Fruit fly (Drosophila melanogaster) whole organism, embryonic: ENCODE measurements around the gene CG10214.

Experiments used
- Atf6 ChIP-seq: fragments of 200-800 bp; sonication (Bioruptor generic); IDR thresholded peaks from 2 replicates; pipeline ENCODE4 v1.3.6; 2022; ENCODE audit warnings: missing biosample characterization, missing genetic modification characterization
- Bteb2 ChIP-seq: fragments of 200-800 bp; sonication (Bioruptor generic); optimal IDR thresholded peaks from 2 replicates; lab custom pipeline; 2016; ENCODE audit warnings: missing biosample characterization, missing genetic modification characterization
- CG1024 ChIP-seq: fragments of 200-800 bp; sonication (Bioruptor generic); IDR thresholded peaks from 2 replicates; pipeline ENCODE4 v1.3.6; 2022; ENCODE audit warnings: missing biosample characterization, missing genetic modification characterization
- CG11093 ChIP-seq: fragments of 200-800 bp; sonication (Bioruptor generic); IDR thresholded peaks from 3 replicates; pipeline ENCODE4 v1.3.6; 2022; ENCODE audit warnings: missing biosample characterization, missing genetic modification characterization
- CG12219 ChIP-seq: fragments of 200-800 bp; sonication (Bioruptor generic); optimal IDR thresholded peaks from 3 replicates; lab custom pipeline; 2018; ENCODE audit warnings: missing biosample characterization, mild to moderate bottlenecking, missing genetic modification characterization
- CG12236 ChIP-seq: fragments of 200-800 bp; sonication (Bioruptor generic); optimal IDR thresholded peaks from 2 replicates; lab custom pipeline; 2016; ENCODE audit warnings: missing biosample characterization, missing genetic modification characterization
- CG12659 ChIP-seq: fragments of 200-800 bp; sonication (Bioruptor generic); optimal IDR thresholded peaks from 3 replicates; lab custom pipeline; 2017; ENCODE audit warnings: mild to moderate bottlenecking, missing biosample characterization, missing genetic modification reagents, missing genetic modification characterization
- CG14441 ChIP-seq: fragments of 200-800 bp; sonication (Bioruptor generic); IDR thresholded peaks from 2 replicates; pipeline ENCODE4 v1.3.6; 2022; ENCODE audit warnings: missing biosample characterization, missing genetic modification characterization
- CG17361 ChIP-seq: fragments of 200-800 bp; sonication (Bioruptor generic); IDR thresholded peaks from 3 replicates; pipeline ENCODE4 v1.3.6; 2022; ENCODE audit warnings: missing biosample characterization, missing genetic modification characterization
- CG2678 ChIP-seq: fragments of 200-800 bp; sonication (Bioruptor generic); optimal IDR thresholded peaks from 3 replicates; lab custom pipeline; 2019; ENCODE audit warnings: missing biosample characterization, mild to moderate bottlenecking, missing genetic modification characterization, moderate library complexity
- CG31224 ChIP-seq: fragments of 200-800 bp; sonication (Bioruptor generic); IDR thresholded peaks from 2 replicates; pipeline ENCODE4 v1.3.6; 2022; ENCODE audit warnings: missing biosample characterization, missing genetic modification characterization
- CG3163 ChIP-seq: fragments of 200-800 bp; sonication (Bioruptor generic); optimal IDR thresholded peaks from 3 replicates; lab custom pipeline; 2016; ENCODE audit warnings: missing biosample characterization, missing genetic modification characterization
- CG33557 ChIP-seq: fragments of 200-800 bp; sonication (Bioruptor generic); optimal IDR thresholded peaks from 2 replicates; lab custom pipeline; 2019; ENCODE audit warnings: missing biosample characterization, mild to moderate bottlenecking, missing genetic modification characterization, moderate library complexity
- CG34224 ChIP-seq: fragments of 200-800 bp; sonication (Bioruptor generic); IDR thresholded peaks from 3 replicates; pipeline ENCODE4 v1.3.6; 2022; ENCODE audit warnings: missing biosample characterization, missing genetic modification characterization; ENCODE audit not compliant: partially characterized antibody
- CG34376 ChIP-seq: fragments of 200-800 bp; sonication (Bioruptor generic); optimal IDR thresholded peaks from 2 replicates; lab custom pipeline; 2018; ENCODE audit warnings: missing biosample characterization, mild to moderate bottlenecking, missing genetic modification characterization
- CG3838 ChIP-seq: fragments of 200-800 bp; sonication (Bioruptor generic); optimal IDR thresholded peaks from 3 replicates; lab custom pipeline; 2016; ENCODE audit warnings: missing biosample characterization, missing genetic modification characterization
- CG3847 ChIP-seq: fragments of 200-800 bp; sonication (Bioruptor generic); IDR thresholded peaks from 2 replicates; pipeline ENCODE4 v1.3.6; 2022; ENCODE audit warnings: missing biosample characterization, missing genetic modification characterization
- CG42726 ChIP-seq: fragments of 200-800 bp; sonication (Bioruptor generic); IDR thresholded peaks from 2 replicates; pipeline ENCODE4 v1.3.6; 2022; ENCODE audit warnings: missing biosample characterization, missing genetic modification characterization; ENCODE audit not compliant: partially characterized antibody
- CG4707 ChIP-seq: fragments of 200-800 bp; sonication (Bioruptor generic); optimal IDR thresholded peaks from 2 replicates; lab custom pipeline; 2018; ENCODE audit warnings: missing biosample characterization, mild to moderate bottlenecking, missing genetic modification characterization, moderate library complexity
- CG5180 ChIP-seq: fragments of 200-800 bp; sonication (Bioruptor generic); optimal IDR thresholded peaks from 3 replicates; lab custom pipeline; 2017; ENCODE audit warnings: missing biosample characterization, missing genetic modification characterization, mild to moderate bottlenecking, moderate library complexity, missing genetic modification reagents
- CG5953 ChIP-seq: fragments of 200-800 bp; sonication (Bioruptor generic); IDR thresholded peaks from 2 replicates; pipeline ENCODE4 v1.3.6; 2022; ENCODE audit warnings: missing biosample characterization, missing genetic modification characterization
- CG6175 ChIP-seq: fragments of 200-800 bp; sonication (Bioruptor generic); IDR thresholded peaks from 3 replicates; pipeline ENCODE4 v1.3.6; 2022; ENCODE audit warnings: missing biosample characterization, missing genetic modification characterization
- CG6854 ChIP-seq: fragments of 200-800 bp; sonication (Bioruptor generic); optimal IDR thresholded peaks from 3 replicates; lab custom pipeline; 2017; ENCODE audit warnings: missing biosample characterization, mild to moderate bottlenecking, missing genetic modification characterization
- CG9437 ChIP-seq: fragments of 200-800 bp; sonication (Bioruptor generic); optimal IDR thresholded peaks from 2 replicates; lab custom pipeline; 2018; ENCODE audit warnings: missing biosample characterization, mild to moderate bottlenecking, missing genetic modification characterization
- CG9817 ChIP-seq: fragments of 200-800 bp; sonication (Bioruptor generic); optimal IDR thresholded peaks from 2 replicates; lab custom pipeline; 2018; ENCODE audit warnings: missing biosample characterization, mild to moderate bottlenecking, missing genetic modification characterization, moderate library complexity
- Doc3 ChIP-seq: fragments of 200-800 bp; sonication (Bioruptor generic); IDR thresholded peaks from 3 replicates; pipeline ENCODE4 v1.3.6; 2022; ENCODE audit warnings: missing biosample characterization, missing genetic modification characterization; ENCODE audit not compliant: partially characterized antibody
- Dref ChIP-seq: fragments of 200-800 bp; sonication (Bioruptor generic); IDR thresholded peaks from 2 replicates; pipeline ENCODE4 v1.3.6; 2022; ENCODE audit warnings: missing biosample characterization, missing genetic modification characterization
- E2f2 ChIP-seq: fragments of 200-800 bp; sonication (Bioruptor generic); IDR thresholded peaks from 2 replicates; pipeline ENCODE4 v1.3.6; 2022; ENCODE audit warnings: missing biosample characterization, missing genetic modification characterization
- GATAe ChIP-seq: fragments of 200-800 bp; sonication (Bioruptor generic); conservative IDR thresholded peaks from 2 replicates; pipeline ENCODE4 v1.3.6; 2022; ENCODE audit warnings: missing biosample characterization, missing genetic modification characterization
- Hmx ChIP-seq: fragments of 200-800 bp; sonication (Bioruptor generic); optimal IDR thresholded peaks from 2 replicates; lab custom pipeline; 2016; ENCODE audit warnings: missing biosample characterization, missing genetic modification characterization
- Lpt ChIP-seq: fragments of >200 bp; optimal IDR thresholded peaks from 2 replicates; lab custom pipeline; 2018; ENCODE audit warnings: missing biosample characterization, missing genetic modification characterization
- Neu2 ChIP-seq: fragments of 200-800 bp; sonication (Bioruptor generic); optimal IDR thresholded peaks from 3 replicates; lab custom pipeline; 2016; ENCODE audit warnings: missing biosample characterization, missing genetic modification characterization, borderline replicate concordance
- Nf-YA ChIP-seq: fragments of 200-800 bp; sonication (Bioruptor generic); IDR thresholded peaks from 2 replicates; pipeline ENCODE4 v1.3.6; 2022; ENCODE audit warnings: missing biosample characterization, missing genetic modification characterization
- Sox102F ChIP-seq: fragments of 200-800 bp; sonication (Bioruptor generic); optimal IDR thresholded peaks from 2 replicates; lab custom pipeline; 2018; ENCODE audit warnings: missing biosample characterization, mild to moderate bottlenecking, missing genetic modification characterization, moderate library complexity
- Tbp ChIP-seq: fragments of >200 bp; optimal IDR thresholded peaks from 2 replicates; lab custom pipeline; 2018; ENCODE audit warnings: missing biosample characterization, missing genetic modification characterization
- crc ChIP-seq: fragments of 200-800 bp; sonication (Bioruptor generic); optimal IDR thresholded peaks from 2 replicates; lab custom pipeline; 2016; ENCODE audit warnings: missing biosample characterization, missing genetic modification characterization
- crol ChIP-seq: fragments of 200-800 bp; sonication (Bioruptor generic); IDR thresholded peaks from 2 replicates; pipeline ENCODE4 v1.3.6; 2022; ENCODE audit warnings: missing biosample characterization, missing genetic modification characterization
- cwo ChIP-seq: fragments of 200-800 bp; sonication (Bioruptor generic); optimal IDR thresholded peaks from 3 replicates; lab custom pipeline; 2017; ENCODE audit warnings: missing biosample characterization, missing genetic modification characterization, mild to moderate bottlenecking, moderate library complexity, missing genetic modification reagents
- dmrt11E ChIP-seq: fragments of 200-800 bp; sonication (Bioruptor generic); optimal IDR thresholded peaks from 3 replicates; lab custom pipeline; 2018; ENCODE audit warnings: missing biosample characterization, mild to moderate bottlenecking, missing genetic modification characterization, moderate library complexity
- emc ChIP-seq: fragments of 200-800 bp; sonication (Bioruptor generic); optimal IDR thresholded peaks from 2 replicates; lab custom pipeline; 2016; ENCODE audit warnings: missing biosample characterization, missing genetic modification characterization
- ems ChIP-seq: fragments of 200-800 bp; sonication (Bioruptor generic); optimal IDR thresholded peaks from 3 replicates; lab custom pipeline; 2016; ENCODE audit warnings: missing biosample characterization, missing genetic modification characterization
- hth ChIP-seq: fragments of >200 bp; optimal IDR thresholded peaks from 2 replicates; lab custom pipeline; 2017; ENCODE audit warnings: inconsistent platforms
- jumu ChIP-seq: fragments of 200-800 bp; sonication (Bioruptor generic); optimal IDR thresholded peaks from 3 replicates; lab custom pipeline; 2016; ENCODE audit warnings: missing biosample characterization, missing genetic modification characterization
- klu ChIP-seq: fragments of 200-800 bp; sonication (Bioruptor generic); IDR thresholded peaks from 2 replicates; pipeline ENCODE4 v1.3.6; 2022; ENCODE audit warnings: missing biosample characterization, missing genetic modification characterization
- lola ChIP-seq, 3 experiments: fragments of >200 bp in 2 of 3; fragments of 200-800 bp in 1 of 3; sonication (Bioruptor generic) in 1 of 3; optimal IDR thresholded peaks; 2 replicates each; lab custom pipeline; 2017 to 2019; ENCODE audit warnings: missing biosample characterization in 3 of 3, missing genetic modification characterization in 3 of 3, mild to moderate bottlenecking in 1 of 3, moderate library complexity in 1 of 3
- nmo ChIP-seq: fragments of 200-800 bp; sonication (Bioruptor generic); optimal IDR thresholded peaks from 2 replicates; lab custom pipeline; 2018; ENCODE audit warnings: missing biosample characterization, mild to moderate bottlenecking, missing genetic modification characterization, moderate library complexity
- oc ChIP-seq: fragments of 200-800 bp; sonication (Bioruptor generic); optimal IDR thresholded peaks from 2 replicates; lab custom pipeline; 2018; ENCODE audit warnings: missing biosample characterization, mild to moderate bottlenecking, missing genetic modification characterization, moderate library complexity
- repo ChIP-seq: fragments of 200-800 bp; sonication (Bioruptor generic); optimal IDR thresholded peaks from 2 replicates; lab custom pipeline; 2016; ENCODE audit warnings: missing biosample characterization, missing genetic modification characterization
- rib ChIP-seq: fragments of 200-800 bp; sonication (Bioruptor generic); IDR thresholded peaks from 2 replicates; pipeline ENCODE4 v1.3.6; 2022; ENCODE audit warnings: missing biosample characterization, missing genetic modification characterization
- sob ChIP-seq: fragments of 200-800 bp; sonication (Bioruptor generic); IDR thresholded peaks from 2 replicates; pipeline ENCODE4 v1.3.6; 2022; ENCODE audit warnings: missing biosample characterization, missing genetic modification characterization
- ssp ChIP-seq: fragments of 200-800 bp; sonication (Bioruptor generic); IDR thresholded peaks from 2 replicates; pipeline ENCODE4 v1.3.6; 2022; ENCODE audit warnings: missing biosample characterization, missing genetic modification characterization
- vnd ChIP-seq: fragments of 200-800 bp; sonication (Bioruptor generic); IDR thresholded peaks from 3 replicates; pipeline ENCODE4 v1.3.6; 2022; ENCODE audit warnings: missing biosample characterization, missing genetic modification characterization; ENCODE audit not compliant: partially characterized antibody

Gene CG10214

DNA sequence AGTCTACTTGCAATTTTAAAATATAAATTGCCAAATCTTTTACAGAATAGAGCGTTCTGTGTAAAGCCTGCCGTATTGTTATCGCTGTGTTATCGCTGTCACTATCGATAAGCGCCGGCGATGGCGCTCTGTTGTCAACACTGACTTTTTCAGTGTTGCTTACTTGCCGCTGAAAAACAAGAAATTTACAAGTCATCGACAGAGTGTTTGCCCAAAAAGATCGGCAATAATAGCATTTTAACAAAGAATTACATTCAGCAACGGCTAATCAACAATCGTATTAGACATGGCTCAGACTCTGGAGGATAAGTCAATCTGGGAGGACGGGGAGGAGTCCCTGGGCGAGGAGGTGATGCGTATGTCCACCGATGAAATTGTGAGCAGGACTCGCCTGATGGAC is 14.6 kb downstream of the CG10214 start, which contains the start of the genes RanBP3 and Rpt5 (continued):
- TF ChIP-seq Nf-YA (no peak; the same call in 1 of the 2 replicates), cwo (GFP tag; lab: Kevin White, UChicago) (no peak), dmrt11E (no peak), crol (GFP tag; lab: Robert Waterston, UW) (no peak), crc (GFP tag; lab: Kevin White, UChicago) (no peak), CG3838 (no peak), CG12219 (GFP tag; lab: Kevin White, UChicago) (no peak), vnd (GFP tag; lab: Robert Waterston, UW) (peak; percentile 63), CG14441 (peak; percentile 44; the same call in 1 of the 2 replicates), repo (GFP tag; lab: Kevin White, UChicago) (peak; percentile 18), CG9817 (peak; percentile 38), Neu2 (GFP tag; lab: Kevin White, UChicago) (peak; percentile 33), E2f2 (GFP tag; lab: Robert Waterston, UW) (peak; percentile 57), CG1024 (no peak), lola (GFP tag; optimal IDR thresholded peaks at IDR 0.05; lab: Kevin White, UChicago) (no peak), ssp (GFP tag; lab: Robert Waterston, UW) (peak; percentile 27; the same call in 1 of the 2 replicates), CG34224 (GFP tag; lab: Robert Waterston, UW) (peak; percentile 92), nmo (GFP tag; lab: Kevin White, UChicago) (peak; percentile 35), CG2678 (tag; lab: Kevin White, UChicago) (no peak), sob (GFP tag; lab: Robert Waterston, UW) (peak; percentile 90), rib (GFP tag; lab: Robert Waterston, UW) (no peak), GATAe (GFP tag; lab: Robert Waterston, UW) (no peak), CG6854 (GFP tag; lab: Kevin White, UChicago) (no peak), CG6175 (GFP tag; lab: Robert Waterston, UW) (no peak; the same call in 2 of the 3 replicates), oc (tag; lab: Kevin White, UChicago) (no peak), hth (no peak), ems (no peak), Atf6 (GFP tag; lab: Robert Waterston, UW) (no peak), Bteb2 (GFP tag; lab: Kevin White, UChicago) (peak; percentile 60), CG12659 (peak; percentile 82), Doc3 (GFP tag; lab: Robert Waterston, UW) (peak; percentile 66), klu (no peak), CG42726 (peak; percentile 79; the same call in 1 of the 2 replicates), CG17361 (no peak), CG11093 (GFP tag; lab: Robert Waterston, UW) (no peak), Dref (GFP tag; lab: Robert Waterston, UW) (peak; percentile 95), emc (GFP tag; lab: Kevin White, UChicago) (no peak), CG31224 (GFP tag; lab: Robert Waterston, UW) (no peak), Sox102F (GFP tag; lab: Kevin White, UChicago) (no peak), CG12236 (GFP tag; lab: Kevin White, UChicago) (no peak), CG33557 (no peak), CG34376 (GFP tag; lab: Kevin White, UChicago) (peak; percentile 59), Hmx (GFP tag; lab: Kevin White, UChicago) (no peak), jumu (peak; percentile 49), CG5953 (GFP tag; lab: Robert Waterston, UW) (no peak), CG4707 (GFP tag; lab: Kevin White, UChicago) (peak; percentile 31), Lpt (GFP tag; lab: Kevin White, UChicago) (no peak), CG3163 (peak; percentile 63), CG5180 (GFP tag; lab: Kevin White, UChicago) (no peak), Tbp (no peak), CG9437 (GFP tag; lab: Kevin White, UChicago) (no peak), CG3847 (GFP tag; lab: Robert Waterston, UW) (peak; percentile 76)
